Fruit fly (Drosophila melanogaster) whole organism, embryonic: ENCODE results near the gene CG17343.
A peak's percentile ranks its signal among the peaks of the same experiment; 100 is the strongest.

Source experiments
- Abd-B ChIP-seq: fragments of 200-800 bp; sonication (Bioruptor generic); optimal IDR thresholded peaks from 2 replicates; lab custom pipeline; 2018; ENCODE audit warnings: missing biosample characterization, mild to moderate bottlenecking, missing genetic modification characterization, moderate library complexity
- Atf3 ChIP-seq: fragments of 200-800 bp; sonication (Bioruptor generic); optimal IDR thresholded peaks from 3 replicates; lab custom pipeline; 2016; ENCODE audit warnings: missing biosample characterization, missing genetic modification characterization
- Blimp-1 ChIP-seq: fragments of 200-800 bp; sonication (Bioruptor generic); optimal IDR thresholded peaks from 3 replicates; lab custom pipeline; 2018; ENCODE audit warnings: missing biosample characterization, missing genetic modification characterization, mild to moderate bottlenecking, moderate library complexity, missing genetic modification reagents
- BtbVII ChIP-seq: fragments of 200-800 bp; sonication (Bioruptor generic); optimal IDR thresholded peaks from 3 replicates; lab custom pipeline; 2017; ENCODE audit warnings: missing biosample characterization, mild to moderate bottlenecking, missing genetic modification characterization
- CG12391 ChIP-seq: fragments of 200-800 bp; sonication (Bioruptor generic); optimal IDR thresholded peaks from 3 replicates; lab custom pipeline; 2018; ENCODE audit warnings: missing biosample characterization, mild to moderate bottlenecking, missing genetic modification characterization, moderate library complexity
- CG12659 ChIP-seq: fragments of 200-800 bp; sonication (Bioruptor generic); optimal IDR thresholded peaks from 3 replicates; lab custom pipeline; 2017; ENCODE audit warnings: mild to moderate bottlenecking, missing biosample characterization, missing genetic modification reagents, missing genetic modification characterization
- CG13123 ChIP-seq: fragments of 200-800 bp; sonication (Bioruptor generic); optimal IDR thresholded peaks from 2 replicates; lab custom pipeline; 2016; ENCODE audit warnings: missing biosample characterization, missing genetic modification characterization
- CG1602 ChIP-seq: fragments of 200-800 bp; sonication (Bioruptor generic); optimal IDR thresholded peaks from 3 replicates; lab custom pipeline; 2016; ENCODE audit warnings: missing biosample characterization, missing genetic modification characterization
- CG1647 ChIP-seq: fragments of 200-800 bp; sonication (Bioruptor generic); optimal IDR thresholded peaks from 3 replicates; lab custom pipeline; 2016; ENCODE audit warnings: missing biosample characterization, missing genetic modification characterization
- CG17802 ChIP-seq: fragments of 200-800 bp; sonication (Bioruptor generic); optimal IDR thresholded peaks from 2 replicates; lab custom pipeline; 2018; ENCODE audit warnings: missing biosample characterization, mild to moderate bottlenecking, missing genetic modification characterization, moderate library complexity
- CG1832 ChIP-seq: fragments of 200-800 bp; sonication (Bioruptor generic); optimal IDR thresholded peaks from 2 replicates; lab custom pipeline; 2017; ENCODE audit warnings: missing biosample characterization, mild to moderate bottlenecking, missing genetic modification characterization, inconsistent platforms
- CG2120 ChIP-seq: fragments of 200-800 bp; sonication (Bioruptor generic); optimal IDR thresholded peaks from 3 replicates; lab custom pipeline; 2016; ENCODE audit warnings: missing biosample characterization, missing genetic modification characterization
- CG33213 ChIP-seq: fragments of 200-800 bp; sonication (Bioruptor generic); optimal IDR thresholded peaks from 3 replicates; lab custom pipeline; 2016; ENCODE audit warnings: missing biosample characterization, missing genetic modification characterization
- CG3407 ChIP-seq: fragments of 200-800 bp; sonication (Bioruptor generic); optimal IDR thresholded peaks from 2 replicates; lab custom pipeline; 2018; ENCODE audit warnings: missing biosample characterization, mild to moderate bottlenecking, missing genetic modification characterization
- CG5953 ChIP-seq: fragments of 200-800 bp; sonication (Bioruptor generic); IDR thresholded peaks from 2 replicates; pipeline ENCODE4 v1.3.6; 2022; ENCODE audit warnings: missing biosample characterization, missing genetic modification characterization
- CG6272 ChIP-seq: fragments of 200-800 bp; sonication (Bioruptor generic); IDR thresholded peaks from 2 replicates; pipeline ENCODE4 v1.3.6; 2022; ENCODE audit warnings: missing biosample characterization, missing genetic modification characterization
- CG6765 ChIP-seq: fragments of 200-800 bp; sonication (Bioruptor generic); optimal IDR thresholded peaks from 3 replicates; lab custom pipeline; 2017; ENCODE audit warnings: missing biosample characterization, mild to moderate bottlenecking, missing genetic modification characterization
- CG7271 ChIP-seq: fragments of 200-800 bp; sonication (Bioruptor generic); optimal IDR thresholded peaks from 2 replicates; lab custom pipeline; 2018; ENCODE audit warnings: missing biosample characterization, mild to moderate bottlenecking, missing genetic modification characterization, moderate library complexity
- CG7372 ChIP-seq: fragments of 200-800 bp; sonication (Bioruptor generic); IDR thresholded peaks from 2 replicates; pipeline ENCODE4 v1.3.6; 2022; ENCODE audit warnings: missing biosample characterization, missing genetic modification characterization
- CG8290 ChIP-seq, 3 experiments: fragments of 200-800 bp; sonication (Bioruptor generic); optimal IDR thresholded peaks; 2 replicates each; lab custom pipeline; 2016 to 2019; ENCODE audit warnings: missing biosample characterization in 3 of 3, missing genetic modification characterization in 3 of 3, mild to moderate bottlenecking in 2 of 3, moderate library complexity in 1 of 3
- CG8359 ChIP-seq: fragments of 200-800 bp; sonication (Bioruptor generic); optimal IDR thresholded peaks from 2 replicates; lab custom pipeline; 2017; ENCODE audit warnings: missing biosample characterization, mild to moderate bottlenecking, missing genetic modification characterization, borderline replicate concordance
- CG9437 ChIP-seq: fragments of 200-800 bp; sonication (Bioruptor generic); optimal IDR thresholded peaks from 2 replicates; lab custom pipeline; 2018; ENCODE audit warnings: missing biosample characterization, mild to moderate bottlenecking, missing genetic modification characterization
- ERR ChIP-seq: fragments of 200-800 bp; sonication (Bioruptor generic); optimal IDR thresholded peaks from 2 replicates; lab custom pipeline; 2016; ENCODE audit warnings: missing biosample characterization, missing genetic modification characterization
- Ets97D ChIP-seq: fragments of 200-800 bp; sonication (Bioruptor generic); optimal IDR thresholded peaks from 3 replicates; lab custom pipeline; 2016; ENCODE audit warnings: missing biosample characterization, missing genetic modification characterization
- HmgD ChIP-seq: fragments of 200-800 bp; sonication (Bioruptor generic); optimal IDR thresholded peaks from 3 replicates; lab custom pipeline; 2016; ENCODE audit warnings: missing biosample characterization, missing genetic modification characterization
- Lhr ChIP-seq: fragments of 200-800 bp; sonication (Bioruptor generic); optimal IDR thresholded peaks from 3 replicates; lab custom pipeline; 2017; ENCODE audit warnings: mild to moderate bottlenecking, missing biosample characterization, missing genetic modification reagents, missing genetic modification characterization
- Lpt ChIP-seq: fragments of >200 bp; optimal IDR thresholded peaks from 2 replicates; lab custom pipeline; 2018; ENCODE audit warnings: missing biosample characterization, missing genetic modification characterization
- NfI ChIP-seq: fragments of 200-800 bp; sonication (Bioruptor generic); optimal IDR thresholded peaks from 3 replicates; lab custom pipeline; 2018; ENCODE audit warnings: missing biosample characterization, mild to moderate bottlenecking, missing genetic modification characterization, moderate library complexity
- Sry-δ ChIP-seq: fragments of 200-800 bp; sonication (Bioruptor generic); optimal IDR thresholded peaks from 2 replicates; lab custom pipeline; 2016; ENCODE audit warnings: missing biosample characterization, missing genetic modification characterization
- Xrp1 ChIP-seq: fragments of 200-800 bp; sonication (Bioruptor generic); IDR thresholded peaks from 2 replicates; pipeline ENCODE4 v1.3.6; 2022; ENCODE audit warnings: missing biosample characterization, missing genetic modification characterization
- cad ChIP-seq: fragments of >200 bp; optimal IDR thresholded peaks from 2 replicates; lab custom pipeline; 2017; ENCODE audit warnings: missing biosample characterization, missing genetic modification characterization
- ci ChIP-seq: fragments of 200-800 bp; sonication (Bioruptor generic); IDR thresholded peaks from 3 replicates; pipeline ENCODE4 v1.3.6; 2022; ENCODE audit warnings: missing biosample characterization, missing genetic modification characterization
- croc ChIP-seq: fragments of 200-800 bp; sonication (Bioruptor generic); conservative IDR thresholded peaks from 3 replicates; pipeline ENCODE4 v1.3.6; 2022; ENCODE audit warnings: missing biosample characterization, missing genetic modification characterization
- dmrt99B ChIP-seq: fragments of 200-800 bp; sonication (Bioruptor generic); optimal IDR thresholded peaks from 2 replicates; lab custom pipeline; 2018; ENCODE audit warnings: missing biosample characterization, mild to moderate bottlenecking, missing genetic modification characterization, moderate library complexity
- dpn ChIP-seq, 2 experiments: fragments of 200-800 bp; sonication (Bioruptor generic); optimal IDR thresholded peaks; 3 replicates each; lab custom pipeline; 2016; ENCODE audit warnings: missing biosample characterization in 2 of 2, missing genetic modification characterization in 2 of 2
- en ChIP-seq: fragments of 200-800 bp; sonication (Bioruptor generic); optimal IDR thresholded peaks from 2 replicates; lab custom pipeline; 2016; ENCODE audit warnings: missing biosample characterization, missing genetic modification characterization
- fd3F ChIP-seq: fragments of 200-800 bp; sonication (Bioruptor generic); optimal IDR thresholded peaks from 2 replicates; lab custom pipeline; 2018; ENCODE audit warnings: missing biosample characterization, mild to moderate bottlenecking, missing genetic modification characterization, moderate library complexity
- fd96Cb ChIP-seq: fragments of 200-800 bp; sonication (Bioruptor generic); optimal IDR thresholded peaks from 2 replicates; lab custom pipeline; 2018; ENCODE audit warnings: missing biosample characterization, mild to moderate bottlenecking, missing genetic modification characterization, moderate library complexity
- gce ChIP-seq: fragments of 200-800 bp; sonication (Bioruptor generic); IDR thresholded peaks from 3 replicates; pipeline ENCODE4 v1.3.6; 2022; ENCODE audit warnings: missing biosample characterization, missing genetic modification characterization
- gcm ChIP-seq: fragments of 200-800 bp; sonication (Bioruptor generic); optimal IDR thresholded peaks from 2 replicates; lab custom pipeline; 2019; ENCODE audit warnings: missing biosample characterization, mild to moderate bottlenecking, missing genetic modification characterization, moderate library complexity
- gem ChIP-seq: fragments of 200-800 bp; sonication (Bioruptor generic); optimal IDR thresholded peaks from 2 replicates; lab custom pipeline; 2019; ENCODE audit warnings: missing biosample characterization, mild to moderate bottlenecking, missing genetic modification characterization, moderate library complexity
- h ChIP-seq: fragments of >200 bp; optimal IDR thresholded peaks from 2 replicates; lab custom pipeline; 2017
- lilli ChIP-seq: fragments of 200-800 bp; sonication (Bioruptor generic); optimal IDR thresholded peaks from 3 replicates; lab custom pipeline; 2016; ENCODE audit warnings: missing biosample characterization, missing genetic modification characterization
- nmo ChIP-seq: fragments of 200-800 bp; sonication (Bioruptor generic); optimal IDR thresholded peaks from 2 replicates; lab custom pipeline; 2018; ENCODE audit warnings: missing biosample characterization, mild to moderate bottlenecking, missing genetic modification characterization, moderate library complexity
- otp ChIP-seq: fragments of 200-800 bp; sonication (Bioruptor generic); IDR thresholded peaks from 3 replicates; pipeline ENCODE4, ENCODE4 v1.3.6; 2022; ENCODE audit warnings: missing biosample characterization, missing genetic modification characterization
- rib ChIP-seq: fragments of 200-800 bp; sonication (Bioruptor generic); IDR thresholded peaks from 2 replicates; pipeline ENCODE4 v1.3.6; 2022; ENCODE audit warnings: missing biosample characterization, missing genetic modification characterization
- sens-2 ChIP-seq: fragments of 200-800 bp; sonication (Bioruptor generic); IDR thresholded peaks from 2 replicates; pipeline ENCODE4 v1.3.6; 2022; ENCODE audit warnings: missing biosample characterization, missing genetic modification characterization
- sisA ChIP-seq: fragments of 200-800 bp; sonication (Bioruptor generic); IDR thresholded peaks from 2 replicates; pipeline ENCODE4 v1.3.6; 2022; ENCODE audit warnings: missing biosample characterization, missing genetic modification characterization
- trh ChIP-seq: fragments of 200-800 bp; sonication (Bioruptor generic); optimal IDR thresholded peaks from 2 replicates; lab custom pipeline; 2016; ENCODE audit warnings: missing biosample characterization, missing genetic modification characterization
- unc-4 ChIP-seq: fragments of 200-800 bp; sonication (Bioruptor generic); IDR thresholded peaks from 2 replicates; pipeline ENCODE4 v1.3.6; 2022; ENCODE audit warnings: missing biosample characterization, missing genetic modification characterization; ENCODE audit not compliant: partially characterized antibody
- yki ChIP-seq: fragments of >200 bp; optimal IDR thresholded peaks from 3 replicates; lab custom pipeline; 2018

CG17343 gene

dm6 chr2L:19045111-19045560, 19.6 kb upstream of the CG17343 start, which contains the start of the genes Ttc19 and Acn (continued):
- TF ChIP-seq CG1832 (GFP tag; lab: Kevin White, UChicago): no peak
- TF ChIP-seq gem (tag; lab: Kevin White, UChicago): peak; percentile 88
- TF ChIP-seq NfI (GFP tag; lab: Kevin White, UChicago): peak; percentile 86
- peak; percentile 60 for TF ChIP-seq CG3407 (GFP tag; lab: Kevin White, UChicago)
- TF ChIP-seq CG8290 (GFP tag; optimal IDR thresholded peaks at IDR 0.05; lab: Kevin White, UChicago): peak; percentile 79
- TF ChIP-seq CG8290 (tag; optimal IDR thresholded peaks at IDR 0.05; lab: Kevin White, UChicago): peak in 1 of 2 experiments; percentile 50
- TF ChIP-seq gcm: peak; percentile 67
- peak; percentile 72 to 92 for TF ChIP-seq dpn (GFP tag; optimal IDR thresholded peaks at IDR 0.05; lab: Kevin White, UChicago)
- TF ChIP-seq Blimp-1 (GFP tag; lab: Kevin White, UChicago): peak; percentile 71
- TF ChIP-seq CG6272 (GFP tag; lab: Robert Waterston, UW): peak; percentile 85
- peak; percentile 51 for TF ChIP-seq Lhr
- peak; percentile 72 for TF ChIP-seq fd3F (GFP tag; lab: Kevin White, UChicago)
- TF ChIP-seq CG2120 (GFP tag; lab: Kevin White, UChicago): peak; percentile 93
- TF ChIP-seq BtbVII: peak; percentile 6
- TF ChIP-seq CG5953: 0 out of 2 replicates have a peak, but pooled peaks have one; percentile 25
- peak; percentile 93 for TF ChIP-seq lilli (GFP tag; lab: Kevin White, UChicago)
- TF ChIP-seq ci (GFP tag; lab: Robert Waterston, UW): peak; percentile 83
- TF ChIP-seq Abd-B (GFP tag; lab: Kevin White, UChicago): peak; percentile 82
- peak; percentile 74 for TF ChIP-seq CG7271 (tag; lab: Kevin White, UChicago)
- TF ChIP-seq Ets97D (GFP tag; lab: Kevin White, UChicago): peak; percentile 90
- TF ChIP-seq Atf3 (GFP tag; lab: Kevin White, UChicago): peak; percentile 85
- peak; percentile 88 for TF ChIP-seq CG33213 (GFP tag; lab: Kevin White, UChicago)
- peak; percentile 45 for TF ChIP-seq CG6765
- TF ChIP-seq CG8359 (GFP tag; lab: Kevin White, UChicago): peak; percentile 59
- TF ChIP-seq dmrt99B (tag; lab: Kevin White, UChicago): no peak
- peak; percentile 60 for TF ChIP-seq fd96Cb (tag; lab: Kevin White, UChicago)
- peak; percentile 82 for TF ChIP-seq CG9437 (GFP tag; lab: Kevin White, UChicago)
- 0 out of 3 replicates have a peak, but pooled peaks have one; percentile 33 for TF ChIP-seq gce (GFP tag; lab: Robert Waterston, UW)
- no peak for TF ChIP-seq h (lab: Kevin White, UChicago)
- TF ChIP-seq sisA (GFP tag; lab: Robert Waterston, UW): peak; percentile 84
- TF ChIP-seq CG1647 (GFP tag; lab: Kevin White, UChicago): peak; percentile 88
- TF ChIP-seq Sry-δ (GFP tag; lab: Kevin White, UChicago): peak; percentile 98
- TF ChIP-seq croc (GFP tag; lab: Robert Waterston, UW): peak; percentile 56; the same call in 1 of the 3 replicates
- no peak for TF ChIP-seq Lpt (GFP tag; lab: Kevin White, UChicago)
- peak; percentile 89 for TF ChIP-seq Xrp1 (GFP tag; lab: Robert Waterston, UW)
- TF ChIP-seq HmgD (GFP tag; lab: Kevin White, UChicago): peak; percentile 89
- TF ChIP-seq CG12659: peak; percentile 86
- peak; percentile 56 for TF ChIP-seq trh (GFP tag; lab: Kevin White, UChicago)
- TF ChIP-seq nmo (GFP tag; lab: Kevin White, UChicago): peak; percentile 91
- TF ChIP-seq ERR: peak; percentile 73
- peak; percentile 59 for TF ChIP-seq sens-2 (GFP tag; lab: Robert Waterston, UW)
- peak; percentile 77 for TF ChIP-seq CG7372 (GFP tag; lab: Robert Waterston, UW)
- peak; percentile 92 for TF ChIP-seq unc-4 (GFP tag; lab: Robert Waterston, UW)
- peak; percentile 66 for TF ChIP-seq CG17802 (tag; lab: Kevin White, UChicago)
- TF ChIP-seq rib (GFP tag; lab: Robert Waterston, UW): peak; percentile 75
- TF ChIP-seq cad (GFP tag; lab: Kevin White, UChicago): no peak
- peak; percentile 71; the same call in 2 of the 3 replicates for TF ChIP-seq otp (GFP tag; lab: Robert Waterston, UW)
- peak; percentile 83 for TF ChIP-seq CG1602 (GFP tag; lab: Kevin White, UChicago)
- TF ChIP-seq CG13123 (GFP tag; lab: Kevin White, UChicago): peak; percentile 65
- peak; percentile 94 for TF ChIP-seq CG12391 (tag; lab: Kevin White, UChicago)
- peak; percentile 76 for TF ChIP-seq en
- TF ChIP-seq yki (lab: Kevin White, UChicago): no peak
